Worm (Caenorhabditis elegans) whole organism, L4 larva: ENCODE results near the gene C18D11.1.

ENCODE experiments used
- F10B5.3 ChIP-seq: sonication (generic microtip); optimal IDR thresholded peaks from 2 replicates; lab custom pipeline; 2016; ENCODE audit warnings: mild to moderate bottlenecking, missing genetic modification characterization, missing compliant biosample characterization
- F37D6.2 ChIP-seq: sonication (generic microtip); optimal IDR thresholded peaks from 2 replicates; lab custom pipeline; 2016; ENCODE audit warnings: mild to moderate bottlenecking, missing genetic modification characterization, missing compliant biosample characterization
- F49E8.2 ChIP-seq: sonication (generic microtip); optimal IDR thresholded peaks from 2 replicates; lab custom pipeline; 2016; ENCODE audit warnings: missing compliant biosample characterization, mild to moderate bottlenecking, missing genetic modification characterization, borderline replicate concordance
- Y5F2A.4 ChIP-seq: fragments of 200-800 bp; sonication (Bioruptor generic); optimal IDR thresholded peaks from 2 replicates; lab custom pipeline; 2018; ENCODE audit warnings: mild to moderate bottlenecking, missing genetic modification characterization, missing compliant biosample characterization
- ZK337.2 ChIP-seq: fragments of 200-800 bp; sonication (Bioruptor generic); IDR thresholded peaks from 2 replicates; pipeline ENCODE4 v1.3.6; 2022; ENCODE audit warnings: missing genetic modification reagents, missing genetic modification characterization, missing compliant biosample characterization
- aha-1 ChIP-seq: fragments of 150-350 bp; peaks from one replicate; lab custom pipeline; 2014; ENCODE audit warnings: missing biosample characterization, missing genetic modification characterization
- aly-2 ChIP-seq: sonication (generic microtip); optimal IDR thresholded peaks from 2 replicates; lab custom pipeline; 2018; ENCODE audit warnings: missing biosample characterization, missing genetic modification characterization
- arid-1 ChIP-seq: fragments of 200-800 bp; sonication (Bioruptor generic); conservative IDR thresholded peaks from 2 replicates; pipeline ENCODE4 v1.3.6; 2022; ENCODE audit warnings: missing genetic modification reagents, missing genetic modification characterization, missing compliant biosample characterization
- attf-4 ChIP-seq: sonication (generic microtip); optimal IDR thresholded peaks from 3 replicates; lab custom pipeline; 2017; ENCODE audit warnings: missing biosample characterization, missing genetic modification characterization
- ceh-20 ChIP-seq: fragments of 200-800 bp; sonication (Bioruptor generic); IDR thresholded peaks from 2 replicates; pipeline ENCODE4 v1.3.6; 2022; ENCODE audit warnings: missing genetic modification reagents, missing genetic modification characterization, missing compliant biosample characterization
- ceh-44 ChIP-seq: fragments of 200-800 bp; sonication (Bioruptor generic); IDR thresholded peaks from 2 replicates; pipeline ENCODE4 v1.3.6; 2022; ENCODE audit warnings: missing genetic modification reagents, missing genetic modification characterization, missing compliant biosample characterization
- ces-1 ChIP-seq: fragments of 150-350 bp; sonication (generic microtip); optimal IDR thresholded peaks from 4 replicates; lab custom pipeline; 2014; ENCODE audit warnings: missing biosample characterization, missing genetic modification reagents, missing genetic modification characterization
- daf-16 ChIP-seq, 3 experiments: sonication (generic microtip); optimal IDR thresholded peaks; 2 replicates each; lab custom pipeline; 2016 to 2017; ENCODE audit warnings: missing genetic modification characterization in 3 of 3, missing genetic modification reagents in 3 of 3, mild to moderate bottlenecking in 2 of 3, missing compliant biosample characterization in 2 of 3, missing biosample characterization in 1 of 3, moderate library complexity in 1 of 3
- daf-19 ChIP-seq: fragments of 200-800 bp; sonication (Bioruptor generic); conservative IDR thresholded peaks from 2 replicates; pipeline ENCODE4 v1.3.6; 2022; ENCODE audit warnings: missing genetic modification characterization, missing compliant biosample characterization
- daf-8 ChIP-seq: fragments of 200-800 bp; sonication (Bioruptor generic); IDR thresholded peaks from 2 replicates; pipeline ENCODE4 v1.3.6; 2022; ENCODE audit warnings: missing genetic modification characterization, missing compliant biosample characterization
- dmd-6 ChIP-seq: fragments of 200-800 bp; sonication (Bioruptor generic); IDR thresholded peaks from 2 replicates; pipeline ENCODE4 v1.3.6; 2022; ENCODE audit warnings: missing genetic modification reagents, missing genetic modification characterization, missing compliant biosample characterization
- dmd-9 ChIP-seq: fragments of 200-800 bp; sonication (Bioruptor generic); IDR thresholded peaks from 2 replicates; pipeline ENCODE4 v1.3.6; 2022; ENCODE audit warnings: missing genetic modification reagents, missing genetic modification characterization, missing compliant biosample characterization
- dpl-1 ChIP-seq: fragments of 150-350 bp; optimal IDR thresholded peaks from 2 replicates; lab custom pipeline; 2014; ENCODE audit warnings: missing biosample characterization, missing genetic modification reagents, missing genetic modification characterization
- duxl-1 ChIP-seq: sonication (generic microtip); optimal IDR thresholded peaks from 2 replicates; lab custom pipeline; 2016; ENCODE audit warnings: mild to moderate bottlenecking, missing genetic modification characterization, moderate library complexity, missing compliant biosample characterization; ENCODE audit not compliant: poor library complexity
- dve-1 ChIP-seq: sonication (generic microtip); optimal IDR thresholded peaks from 2 replicates; lab custom pipeline; 2017; ENCODE audit warnings: antibody characterized with exemption, mild to moderate bottlenecking, missing genetic modification characterization, missing compliant biosample characterization; ENCODE audit not compliant: insufficient read depth
- egl-27 ChIP-seq: sonication (generic microtip); optimal IDR thresholded peaks from 3 replicates; lab custom pipeline; 2017; ENCODE audit warnings: missing biosample characterization, missing genetic modification reagents, missing genetic modification characterization
- egl-43 ChIP-seq: fragments of 200-800 bp; sonication (Bioruptor generic); IDR thresholded peaks from 2 replicates; pipeline ENCODE4 v1.3.6; 2022; ENCODE audit warnings: missing genetic modification reagents, missing genetic modification characterization, missing compliant biosample characterization
- fkh-10 ChIP-seq: fragments of 150-350 bp; optimal IDR thresholded peaks from 2 replicates; lab custom pipeline; 2014; ENCODE audit warnings: missing biosample characterization, missing genetic modification reagents, missing genetic modification characterization
- hlh-11 ChIP-seq: fragments of 200-800 bp; sonication (Bioruptor generic); optimal IDR thresholded peaks from 2 replicates; lab custom pipeline; 2018; ENCODE audit warnings: mild to moderate bottlenecking, missing genetic modification characterization, missing compliant biosample characterization
- hlh-30 ChIP-seq: sonication (generic microtip); optimal IDR thresholded peaks from 2 replicates; lab custom pipeline; 2017; ENCODE audit warnings: antibody characterized with exemption, mild to moderate bottlenecking, missing genetic modification characterization, missing compliant biosample characterization; ENCODE audit not compliant: insufficient read depth
- hmg-1.1 ChIP-seq: fragments of 200-800 bp; sonication (Bioruptor generic); IDR thresholded peaks from 2 replicates; pipeline ENCODE4 v1.3.6; 2022; ENCODE audit warnings: missing genetic modification reagents, missing genetic modification characterization, missing compliant biosample characterization
- jun-1 ChIP-seq: fragments of 150-350 bp; optimal IDR thresholded peaks from 2 replicates; lab custom pipeline; 2014; ENCODE audit warnings: missing biosample characterization, missing genetic modification reagents, missing genetic modification characterization
- lin-1 ChIP-seq: fragments of 200-800 bp; sonication (Bioruptor generic); IDR thresholded peaks from 2 replicates; pipeline ENCODE4 v1.3.6; 2022; ENCODE audit warnings: missing genetic modification reagents, missing genetic modification characterization, missing compliant biosample characterization
- lin-13 ChIP-seq: fragments of 150-350 bp; optimal IDR thresholded peaks from 2 replicates; lab custom pipeline; 2014; ENCODE audit warnings: missing biosample characterization, missing genetic modification reagents, missing genetic modification characterization
- lin-29 ChIP-seq: fragments of 200-800 bp; sonication (Bioruptor generic); IDR thresholded peaks from 2 replicates; pipeline ENCODE4 v1.3.6; 2022; ENCODE audit warnings: missing genetic modification reagents, missing genetic modification characterization, missing compliant biosample characterization
- lin-38 ChIP-seq: fragments of 200-800 bp; sonication (Bioruptor generic); IDR thresholded peaks from 2 replicates; pipeline ENCODE4 v1.3.6; 2022; ENCODE audit warnings: missing genetic modification reagents, missing genetic modification characterization, missing compliant biosample characterization
- lin-39 ChIP-seq: fragments of 150-350 bp; optimal IDR thresholded peaks from 2 replicates; lab custom pipeline; 2014; ENCODE audit warnings: missing biosample characterization, missing genetic modification reagents, missing genetic modification characterization
- lir-3 ChIP-seq: sonication (generic microtip); optimal IDR thresholded peaks from 2 replicates; lab custom pipeline; 2016; ENCODE audit warnings: mild to moderate bottlenecking, missing genetic modification characterization, missing compliant biosample characterization
- lsy-2 ChIP-seq, 2 experiments: fragments of 150-350 bp in 1 of 2; sonication (generic microtip) in 1 of 2; optimal IDR thresholded peaks; 2 replicates each; lab custom pipeline; 2014 to 2017; ENCODE audit warnings: missing biosample characterization in 2 of 2, missing genetic modification characterization in 2 of 2
- mep-1 ChIP-seq: fragments of 150-350 bp; sonication (generic microtip); optimal IDR thresholded peaks from 3 replicates; lab custom pipeline; 2014; ENCODE audit warnings: missing biosample characterization, missing genetic modification characterization
- nhr-237 ChIP-seq: sonication (generic microtip); optimal IDR thresholded peaks from 2 replicates; lab custom pipeline; 2017; ENCODE audit warnings: missing biosample characterization, missing genetic modification characterization
- nhr-28 ChIP-seq: fragments of 150-350 bp; optimal IDR thresholded peaks from 2 replicates; lab custom pipeline; 2014; ENCODE audit warnings: missing biosample characterization, missing genetic modification characterization
- nhr-6 ChIP-seq: fragments of 150-350 bp; optimal IDR thresholded peaks from 2 replicates; lab custom pipeline; 2014; ENCODE audit warnings: missing biosample characterization, missing genetic modification characterization
- nhr-76 ChIP-seq: fragments of 150-350 bp; optimal IDR thresholded peaks from 2 replicates; lab custom pipeline; 2014; ENCODE audit warnings: missing biosample characterization, missing genetic modification characterization
- pha-4 ChIP-seq, 2 experiments: fragments of 150-350 bp in 1 of 2; fragments of 200-800 bp in 1 of 2; sonication (Bioruptor generic) in 1 of 2; IDR thresholded peaks in 1 of 2; optimal IDR thresholded peaks in 1 of 2; 2 replicates each; pipeline versions ENCODE4 v1.3.6 to Lab custom; 2014 to 2022; ENCODE audit warnings: missing genetic modification characterization in 2 of 2, missing genetic modification reagents in 2 of 2, missing biosample characterization in 1 of 2, missing compliant biosample characterization in 1 of 2
- pqm-1 ChIP-seq: sonication (generic microtip); optimal IDR thresholded peaks from 2 replicates; lab custom pipeline; 2017; ENCODE audit warnings: missing biosample characterization, missing genetic modification characterization
- rbr-2 ChIP-seq: sonication (generic microtip); optimal IDR thresholded peaks from 2 replicates; lab custom pipeline; 2016; ENCODE audit warnings: missing genotype, missing genetic modification characterization, missing compliant biosample characterization
- snpc-4 ChIP-seq: fragments of 150-350 bp; optimal IDR thresholded peaks from 2 replicates; lab custom pipeline; 2014; ENCODE audit warnings: missing biosample characterization, missing genetic modification characterization
- unc-130 ChIP-seq: sonication (generic microtip); optimal IDR thresholded peaks from 2 replicates; lab custom pipeline; 2016; ENCODE audit warnings: missing genetic modification reagents, missing genetic modification characterization, missing compliant biosample characterization
- unc-62 ChIP-seq, 3 experiments: fragments of 150-350 bp in 1 of 3; sonication (generic microtip); optimal IDR thresholded peaks in 2 of 3; peaks in 1 of 3; 1 replicate in 1 of 3; 2 replicates in 2 of 3; lab custom pipeline; 2014 to 2017; ENCODE audit warnings: missing biosample characterization in 3 of 3, missing genetic modification characterization in 3 of 3, missing genetic modification reagents in 3 of 3, missing genotype in 1 of 3
- vab-7 ChIP-seq: fragments of 200-800 bp; sonication (Bioruptor generic); IDR thresholded peaks from 2 replicates; pipeline ENCODE4 v1.3.6; 2022; ENCODE audit warnings: missing genetic modification reagents, missing genetic modification characterization, missing compliant biosample characterization
- zag-1 ChIP-seq: fragments of 150-350 bp; optimal IDR thresholded peaks from 2 replicates; lab custom pipeline; 2014; ENCODE audit warnings: missing biosample characterization, missing genetic modification characterization
- zfp-2 ChIP-seq: sonication (generic microtip); optimal IDR thresholded peaks from 2 replicates; lab custom pipeline; 2016; ENCODE audit warnings: mild to moderate bottlenecking, missing genetic modification characterization, missing compliant biosample characterization
- zip-2 ChIP-seq: fragments of 150-350 bp; optimal IDR thresholded peaks from 2 replicates; lab custom pipeline; 2014; ENCODE audit warnings: missing biosample characterization, missing genetic modification characterization
- ztf-11 ChIP-seq: fragments of 150-350 bp; optimal IDR thresholded peaks from 2 replicates; lab custom pipeline; 2014; ENCODE audit warnings: missing biosample characterization, missing genetic modification characterization

C18D11.1 gene

DNA sequence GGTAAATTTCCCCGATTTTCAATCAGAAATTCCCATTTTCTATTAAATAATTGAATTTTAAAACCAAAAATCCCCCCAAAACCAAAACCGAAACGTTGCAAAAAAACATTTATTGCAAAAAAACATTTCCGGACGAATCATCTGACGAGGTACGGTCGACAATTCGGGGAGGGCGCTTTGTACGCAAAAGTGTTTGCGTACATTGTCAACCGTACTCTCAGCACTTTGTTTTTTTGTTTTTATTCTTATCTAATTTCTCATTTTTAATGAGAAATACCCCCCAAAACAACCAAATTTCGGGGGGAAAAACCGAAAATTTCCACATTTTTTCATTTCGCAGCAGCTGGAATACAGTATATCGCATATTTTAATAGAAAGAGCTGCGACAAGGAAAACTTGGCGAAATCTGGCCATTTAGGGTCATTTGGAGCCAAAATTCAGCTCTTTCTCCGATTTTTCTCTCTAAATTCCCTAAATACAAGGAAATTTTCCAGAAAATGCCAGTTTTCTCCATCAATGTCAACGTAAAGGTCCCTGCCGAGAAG lies 31.4 kb downstream of the C18D11.1 start, which contains the start of gene mif-1:
mif-1 (plus strand) TSS at position 495 of the 545 bp plus-strand sequence.
- no peak for TF ChIP-seq ces-1 (GFP tag; lab: Kevin White, UChicago)
- TF ChIP-seq zfp-2 (tag; lab: Kevin White, UChicago) = no peak
- no peak for TF ChIP-seq aly-2
- TF ChIP-seq nhr-28 (tag; lab: Kevin White, UChicago) = peak; percentile 27
- TF ChIP-seq egl-43 (GFP tag; lab: Robert Waterston, UW) = no peak
- TF ChIP-seq vab-7 = no peak
- TF ChIP-seq fkh-10 (GFP tag; lab: Kevin White, UChicago) = no peak
- no peak for TF ChIP-seq daf-16 (GFP tag; optimal IDR thresholded peaks at IDR 0.05; lab: Kevin White, UChicago)
- peak; percentile 52 for TF ChIP-seq daf-16 (tag; optimal IDR thresholded peaks at IDR 0.05; lab: Kevin White, UChicago)
- no peak for TF ChIP-seq lin-1 (GFP tag; lab: Robert Waterston, UW)
- TF ChIP-seq nhr-6 (tag; lab: Kevin White, UChicago) = no peak
- TF ChIP-seq lin-39 (tag; lab: Kevin White, UChicago) = no peak
- TF ChIP-seq pqm-1 (tag; lab: Kevin White, UChicago) = no peak
- no peak for TF ChIP-seq F10B5.3 (tag; lab: Kevin White, UChicago)
- no peak for TF ChIP-seq attf-4 (tag; lab: Kevin White, UChicago)
- TF ChIP-seq rbr-2 (tag; lab: Kevin White, UChicago) = no peak
- TF ChIP-seq egl-27 (tag; lab: Kevin White, UChicago) = no peak
- no peak for TF ChIP-seq jun-1 (tag; lab: Kevin White, UChicago)
- TF ChIP-seq ZK337.2 (GFP tag; lab: Robert Waterston, UW) = no peak
- no peak for TF ChIP-seq unc-130 (GFP tag; lab: Kevin White, UChicago)
- TF ChIP-seq lin-38 (GFP tag; lab: Robert Waterston, UW) = no peak; the same call in 1 of the 2 replicates
- no peak for TF ChIP-seq hmg-1.1 (GFP tag; lab: Robert Waterston, UW)
- peak; percentile 89 for TF ChIP-seq hlh-30 (tag; lab: Kevin White, UChicago)
- TF ChIP-seq lin-29 (GFP tag; lab: Robert Waterston, UW) = no peak
- TF ChIP-seq hlh-11 (tag; lab: Kevin White, UChicago) = peak; percentile 35
- peak in 1 of 2 experiments; percentile 82 for TF ChIP-seq unc-62 (GFP tag; optimal IDR thresholded peaks at IDR 0.05 in 1 of 2; lab: Kevin White, UChicago)
- no peak for TF ChIP-seq unc-62 (tag; optimal IDR thresholded peaks at IDR 0.05; lab: Kevin White, UChicago)
- peak; percentile 20 for TF ChIP-seq dve-1 (tag; lab: Kevin White, UChicago)
- TF ChIP-seq ceh-20 (GFP tag; lab: Robert Waterston, UW) = no peak
- TF ChIP-seq duxl-1 (tag; lab: Kevin White, UChicago) = no peak
- peak; percentile 64 for TF ChIP-seq aha-1 (tag; lab: Kevin White, UChicago)
- TF ChIP-seq daf-8 (GFP tag; lab: Robert Waterston, UW) = no peak
- TF ChIP-seq snpc-4 (tag; lab: Kevin White, UChicago) = no peak
- no peak for TF ChIP-seq zag-1 (tag; lab: Kevin White, UChicago)
- TF ChIP-seq lsy-2 (tag; optimal IDR thresholded peaks at IDR 0.05; lab: Kevin White, UChicago) = peak; percentile 54 to 98
- no peak for TF ChIP-seq lir-3 (tag; lab: Kevin White, UChicago)
- peak; percentile 26 for TF ChIP-seq mep-1
- no peak for TF ChIP-seq pha-4 (GFP tag; IDR thresholded peaks at IDR 0.05; lab: Robert Waterston, UW)
- no peak for TF ChIP-seq pha-4 (tag; optimal IDR thresholded peaks at IDR 0.05; lab: Kevin White, UChicago)
- TF ChIP-seq dpl-1 (GFP tag; lab: Kevin White, UChicago) = peak; percentile 51
- TF ChIP-seq F37D6.2 = no peak
- no peak for TF ChIP-seq nhr-237 (tag; lab: Kevin White, UChicago)
- no peak for TF ChIP-seq Y5F2A.4 (GFP tag; lab: Kevin White, UChicago)
- no peak for TF ChIP-seq F49E8.2 (tag; lab: Kevin White, UChicago)
- TF ChIP-seq dmd-6 (GFP tag; lab: Robert Waterston, UW) = peak; percentile 19; the same call in 1 of the 2 replicates
- TF ChIP-seq zip-2 (tag; lab: Kevin White, UChicago) = no peak
- no peak for TF ChIP-seq daf-19 (GFP tag; lab: Robert Waterston, UW)
- TF ChIP-seq lin-13 (GFP tag; lab: Kevin White, UChicago) = no peak
- TF ChIP-seq ceh-44 (GFP tag; lab: Robert Waterston, UW) = no peak
- TF ChIP-seq ztf-11 (tag; lab: Kevin White, UChicago) = no peak
- no peak for TF ChIP-seq nhr-76 (tag; lab: Kevin White, UChicago)
- no peak for TF ChIP-seq arid-1
- no peak for TF ChIP-seq dmd-9 (GFP tag; lab: Robert Waterston, UW)
